Fruit fly (Drosophila melanogaster) whole organism, prepupa: Measurements from ENCODE around the gene TotC.

Source experiments
- CG11294 ChIP-seq: fragments of 200-800 bp; sonication (Bioruptor generic); IDR thresholded peaks from 2 replicates; pipeline ENCODE4 v1.3.6; 2022; ENCODE audit warnings: missing biosample characterization, missing genetic modification characterization
- CG11902 ChIP-seq: fragments of 200-800 bp; sonication (Bioruptor generic); optimal IDR thresholded peaks from 3 replicates; lab custom pipeline; 2016; ENCODE audit warnings: missing biosample characterization, missing genetic modification characterization
- CG16779 ChIP-seq: fragments of 200-800 bp; sonication (Bioruptor generic); optimal IDR thresholded peaks from 3 replicates; lab custom pipeline; 2017; ENCODE audit warnings: missing biosample characterization, mild to moderate bottlenecking, missing genetic modification characterization
- CG6808 ChIP-seq: fragments of 200-800 bp; sonication (Bioruptor generic); optimal IDR thresholded peaks from 3 replicates; lab custom pipeline; 2017; ENCODE audit warnings: missing biosample characterization, missing genetic modification characterization, mild to moderate bottlenecking, moderate library complexity, missing genetic modification reagents
- Ets21C ChIP-seq: fragments of 200-800 bp; sonication (Bioruptor generic); optimal IDR thresholded peaks from 3 replicates; lab custom pipeline; 2016; ENCODE audit warnings: missing biosample characterization, missing genetic modification characterization
- Hr39 ChIP-seq: fragments of 200-800 bp; sonication (Bioruptor generic); optimal IDR thresholded peaks from 2 replicates; lab custom pipeline; 2016; ENCODE audit warnings: missing biosample characterization, missing genetic modification characterization
- Hr4 ChIP-seq: fragments of 200-800 bp; sonication (Bioruptor generic); optimal IDR thresholded peaks from 3 replicates; lab custom pipeline; 2016; ENCODE audit warnings: missing biosample characterization, missing genetic modification characterization
- Smox ChIP-seq: fragments of 200-800 bp; sonication (Bioruptor generic); optimal IDR thresholded peaks from 3 replicates; lab custom pipeline; 2016; ENCODE audit warnings: missing biosample characterization, missing genetic modification characterization
- dac ChIP-seq: fragments of 200-800 bp; sonication (Bioruptor generic); optimal IDR thresholded peaks from 2 replicates; lab custom pipeline; 2017; ENCODE audit warnings: missing biosample characterization, mild to moderate bottlenecking, missing genetic modification characterization
- fd59A ChIP-seq: fragments of 200-800 bp; sonication (Bioruptor generic); optimal IDR thresholded peaks from 2 replicates; lab custom pipeline; 2017; ENCODE audit warnings: missing biosample characterization, mild to moderate bottlenecking, missing genetic modification characterization, missing genetic modification reagents
- fkh ChIP-seq: fragments of 200-800 bp; sonication (Bioruptor generic); optimal IDR thresholded peaks from 3 replicates; lab custom pipeline; 2017; ENCODE audit warnings: missing biosample characterization, mild to moderate bottlenecking, missing genetic modification characterization, moderate library complexity
- pdm3 ChIP-seq: fragments of 200-800 bp; sonication (Bioruptor generic); optimal IDR thresholded peaks from 3 replicates; lab custom pipeline; 2016; ENCODE audit warnings: missing biosample characterization, missing genetic modification characterization
- svp ChIP-seq: fragments of 200-800 bp; sonication (Bioruptor generic); peaks from one replicate; lab custom pipeline; 2016; ENCODE audit warnings: missing biosample characterization, missing genetic modification characterization

dm6 chr3R:20837242-20837664 lies 35.5 kb upstream of the TotC start:
- TF ChIP-seq CG11902 (peak; percentile 52), dac (GFP tag; lab: Kevin White, UChicago) (no peak), CG11294 (GFP tag; lab: Robert Waterston, UW) (no peak), fkh (peak; percentile 57), Smox (no peak), fd59A (GFP tag; lab: Kevin White, UChicago) (no peak), Hr39 (GFP tag; lab: Kevin White, UChicago) (no peak), CG6808 (GFP tag; lab: Kevin White, UChicago) (no peak), svp (GFP tag; lab: Kevin White, UChicago) (peak; percentile 58), Ets21C (GFP tag; lab: Kevin White, UChicago) (no peak), pdm3 (no peak), Hr4 (GFP tag; lab: Kevin White, UChicago) (no peak), CG16779 (tag; lab: Kevin White, UChicago) (no peak)
